Worm (Caenorhabditis elegans): ENCODE results near the gene Y37D8A.5.

Y37D8A.5 gene

ce11 chrIII:12838299-12838698 lies 17.0 kb downstream of the Y37D8A.5 start:
- no peak for TF ChIP-seq unc-3 (GFP tag; conservative IDR thresholded peaks at IDR 0.05)
- TF ChIP-seq unc-3 (tag; optimal IDR thresholded peaks at IDR 0.05), result no peak
- TF ChIP-seq nfya-1 (tag; optimal IDR thresholded peaks at IDR 0.05), result peak; percentile 93

ce11 chrIII:12836742-12837285 lies 18.5 kb downstream of the Y37D8A.5 start:
- TF ChIP-seq F13H6.1 (tag; optimal IDR thresholded peaks at IDR 0.05), result no peak
- peak; percentile 82 for TF ChIP-seq dve-1 (tag; optimal IDR thresholded peaks at IDR 0.05)

- TF ChIP-seq ceh-14 (tag; optimal IDR thresholded peaks at IDR 0.05), result no peak
- TF ChIP-seq ceh-19 (GFP tag; optimal IDR thresholded peaks at IDR 0.05), result no peak
- no peak for TF ChIP-seq sdc-2 (tag; optimal IDR thresholded peaks at IDR 0.05)
- no peak for TF ChIP-seq syd-9 (tag; optimal IDR thresholded peaks at IDR 0.05)
- TF ChIP-seq hlh-8 (tag; optimal IDR thresholded peaks at IDR 0.05), result no peak
These were observed 22.2 kb downstream of the Y37D8A.5 start for ce11 chrIII:12833079-12833478.

- no peak for TF ChIP-seq ttx-3 (tag; optimal IDR thresholded peaks at IDR 0.05)
- no peak for TF ChIP-seq fax-1 (tag; optimal IDR thresholded peaks at IDR 0.05)
- TF ChIP-seq syd-9 (tag; optimal IDR thresholded peaks at IDR 0.05), result no peak
- no peak for TF ChIP-seq Y22D7AL.16 (tag; optimal IDR thresholded peaks at IDR 0.05)
- TF ChIP-seq ama-1 (optimal IDR thresholded peaks at IDR 0.05), result no peak
- no peak for TF ChIP-seq ceh-48 (tag; optimal IDR thresholded peaks at IDR 0.05)
- TF ChIP-seq sox-4 (tag; optimal IDR thresholded peaks at IDR 0.05), result no peak
- TF ChIP-seq eyg-1 (tag; optimal IDR thresholded peaks at IDR 0.05), result no peak
- no peak for TF ChIP-seq fkh-10 (GFP tag; optimal IDR thresholded peaks at IDR 0.05)
- TF ChIP-seq rnt-1 (tag; optimal IDR thresholded peaks at IDR 0.05), result no peak
- no peak for TF ChIP-seq unc-86 (tag; optimal IDR thresholded peaks at IDR 0.05)
- no peak for TF ChIP-seq elt-2 (tag; optimal IDR thresholded peaks at IDR 0.05)
- no peak for TF ChIP-seq pat-9 (tag; optimal IDR thresholded peaks at IDR 0.05)
- no peak for TF ChIP-seq che-1 (tag; optimal IDR thresholded peaks at IDR 0.05)
- TF ChIP-seq ceh-31 (tag; optimal IDR thresholded peaks at IDR 0.05), result no peak
- no peak for TF ChIP-seq ets-4 (tag; optimal IDR thresholded peaks at IDR 0.05)
- TF ChIP-seq nhr-232 (tag; optimal IDR thresholded peaks at IDR 0.05), result no peak
- TF ChIP-seq tbx-2 (tag; optimal IDR thresholded peaks at IDR 0.05), result no peak
These were observed 23.6 kb downstream of the Y37D8A.5 start for ce11 chrIII:12831696-12832095.

DNA sequence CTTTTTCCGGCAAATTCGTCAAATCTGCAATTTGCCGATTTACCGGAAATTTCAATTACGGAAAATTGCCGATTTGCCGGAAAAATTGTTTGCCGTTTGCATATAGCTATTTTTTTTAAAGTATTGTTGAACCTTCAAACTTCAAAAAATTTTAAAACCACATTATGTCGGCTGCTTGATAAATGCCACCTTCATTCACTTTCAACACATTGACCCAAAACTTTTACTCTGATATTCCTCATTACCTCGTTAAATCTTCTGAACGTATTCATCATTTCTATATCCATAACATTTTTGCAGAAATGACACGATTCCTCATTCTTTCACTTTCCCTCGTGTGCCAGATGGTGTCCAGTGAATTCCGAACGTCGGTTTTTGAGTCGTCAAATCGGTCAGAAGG lies 26.2 kb downstream of the Y37D8A.5 start, which contains the start of gene Y37D8A.3:
TSS of gene Y37D8A.3 (plus strand) at position 301 of the 400 bp plus-strand sequence.
- TF ChIP-seq ama-1 (optimal IDR thresholded peaks at IDR 0.05) (no peak), K02D7.2 (tag; optimal IDR thresholded peaks at IDR 0.05) (no peak), sox-4 (tag; optimal IDR thresholded peaks at IDR 0.05) (no peak), syd-9 (tag; optimal IDR thresholded peaks at IDR 0.05) (no peak), ceh-31 (tag; optimal IDR thresholded peaks at IDR 0.05) (no peak), sox-2 (GFP tag; IDR thresholded peaks at IDR 0.05) (no peak), ceh-34 (tag; optimal IDR thresholded peaks at IDR 0.05) (no peak), odd-2 (tag; optimal IDR thresholded peaks at IDR 0.05) (no peak), fax-1 (tag; optimal IDR thresholded peaks at IDR 0.05) (no peak), ceh-6 (GFP tag; optimal IDR thresholded peaks at IDR 0.05) (no peak), dve-1 (tag; optimal IDR thresholded peaks at IDR 0.05) (no peak), ztf-16 (tag; optimal IDR thresholded peaks at IDR 0.05) (no peak), ceh-19 (GFP tag; optimal IDR thresholded peaks at IDR 0.05) (no peak)

Data from whole organism, late embryonic.